Worm (Caenorhabditis elegans): ENCODE data around the gene nhr-119.

- TF ChIP-seq flt-1 (GFP tag; IDR thresholded peaks at IDR 0.05): no peak
- no peak for TF ChIP-seq med-1 (GFP tag; optimal IDR thresholded peaks at IDR 0.05; ENCODE audit: insufficient read depth)
- no peak for TF ChIP-seq tab-1 (GFP tag; IDR thresholded peaks at IDR 0.05)
- no peak for TF ChIP-seq ref-1 (GFP tag; conservative IDR thresholded peaks at IDR 0.05)
These were observed 41.1 kb upstream of the nhr-119 start, which contains the start of gene Y110A2AL.6 for ce11 chrII:2841529-2841928.
